Worm (Caenorhabditis elegans) whole organism, mixed stage, embryonic: Measurements from ENCODE around the gene C16C8.10.
"Not testable (repeated sequence)": the region's sequence is repeated elsewhere in the genome, so short reads cannot be mapped to it uniquely, and the experiment has no call there.

Experiments
- mab-5 ChIP-seq: fragments of 150-350 bp; optimal IDR thresholded peaks from 2 replicates; lab custom pipeline; 2014; ENCODE audit warnings: missing biosample characterization, missing genetic modification characterization
- nhr-12 ChIP-seq: fragments of 150-350 bp; optimal IDR thresholded peaks from 2 replicates; lab custom pipeline; 2014; ENCODE audit warnings: missing biosample characterization, missing genetic modification characterization
- unc-39 ChIP-seq: fragments of 150-350 bp; optimal IDR thresholded peaks from 2 replicates; lab custom pipeline; 2014; ENCODE audit warnings: missing biosample characterization, missing genetic modification characterization

DNA sequence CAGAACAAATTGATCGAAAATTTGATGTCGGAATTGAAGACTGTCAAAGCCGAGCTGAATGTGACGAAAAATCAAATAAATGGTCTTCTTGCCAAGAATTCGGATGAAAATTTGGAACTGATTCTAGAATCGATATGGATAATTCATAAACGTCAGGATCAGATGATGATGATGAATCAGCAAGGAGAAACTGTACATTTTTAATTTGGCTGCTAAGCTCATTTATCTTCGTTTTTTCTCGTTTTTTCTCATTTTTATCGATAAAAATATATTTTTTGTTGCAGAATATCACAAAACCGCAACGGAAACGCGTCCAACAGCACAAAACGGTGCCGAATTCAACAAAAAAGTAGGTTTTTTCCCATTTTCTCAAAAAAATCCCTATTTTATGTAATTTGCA, 15.0 kb downstream of the C16C8.10 start, which contains the start of gene C16C8.14:
- not testable (repeated sequence) for TF ChIP-seq mab-5, nhr-12, unc-39
